Worm (Caenorhabditis elegans) whole organism, mixed stage, embryonic: ENCODE measurements around the gene Y53F4B.25.

ENCODE experiments used
- bed-3 ChIP-seq: fragments of 200-800 bp; sonication (Bioruptor generic); optimal IDR thresholded peaks from 3 replicates; lab custom pipeline; 2018; ENCODE audit warnings: mild to moderate bottlenecking, missing genetic modification characterization, moderate library complexity, missing compliant biosample characterization
- ceh-83 ChIP-seq: fragments of 200-800 bp; sonication (Bioruptor generic); optimal IDR thresholded peaks from 2 replicates; lab custom pipeline; 2018; ENCODE audit warnings: mild to moderate bottlenecking, missing genetic modification characterization, missing compliant biosample characterization
- elt-3 ChIP-seq: fragments of 150-350 bp; optimal IDR thresholded peaks from 2 replicates; lab custom pipeline; 2014; ENCODE audit warnings: missing biosample characterization, missing genetic modification characterization
- ham-2 ChIP-seq: fragments of 200-800 bp; sonication (Bioruptor generic); optimal IDR thresholded peaks from 2 replicates; lab custom pipeline; 2018; ENCODE audit warnings: mild to moderate bottlenecking, missing genetic modification characterization, missing compliant biosample characterization
- mep-1 ChIP-seq: fragments of 150-350 bp; optimal IDR thresholded peaks from 2 replicates; lab custom pipeline; 2017; ENCODE audit warnings: missing biosample characterization, missing genetic modification reagents, missing genetic modification characterization, inconsistent platforms
- nhr-2 ChIP-seq: fragments of 150-350 bp; optimal IDR thresholded peaks from 2 replicates; lab custom pipeline; 2014; ENCODE audit warnings: missing biosample characterization, missing genetic modification characterization
- nhr-237 ChIP-seq: fragments of 150-350 bp; optimal IDR thresholded peaks from 2 replicates; lab custom pipeline; 2014; ENCODE audit warnings: missing biosample characterization, missing genetic modification characterization
- nhr-28 ChIP-seq: fragments of 150-350 bp; optimal IDR thresholded peaks from 2 replicates; lab custom pipeline; 2014; ENCODE audit warnings: missing biosample characterization, missing genetic modification characterization
- nhr-76 ChIP-seq: sonication (generic microtip); optimal IDR thresholded peaks from 2 replicates; lab custom pipeline; 2017; ENCODE audit warnings: missing biosample characterization, missing genetic modification characterization
- snpc-4 ChIP-seq: fragments of 150-350 bp; optimal IDR thresholded peaks from 2 replicates; lab custom pipeline; 2014; ENCODE audit warnings: missing biosample characterization, missing genetic modification characterization
- unc-39 ChIP-seq: fragments of 150-350 bp; optimal IDR thresholded peaks from 2 replicates; lab custom pipeline; 2014; ENCODE audit warnings: missing biosample characterization, missing genetic modification characterization
- unc-62 ChIP-seq: fragments of 150-350 bp; optimal IDR thresholded peaks from 2 replicates; lab custom pipeline; 2014; ENCODE audit warnings: missing biosample characterization, missing genetic modification reagents, missing genetic modification characterization

- TF ChIP-seq unc-39 (tag; lab: Kevin White, UChicago) = no peak
- no peak for TF ChIP-seq bed-3 (GFP tag; lab: Kevin White, UChicago)
- no peak for TF ChIP-seq unc-62 (GFP tag; lab: Kevin White, UChicago)
- no peak for TF ChIP-seq elt-3
- TF ChIP-seq snpc-4 (tag; lab: Kevin White, UChicago) = no peak
- no peak for TF ChIP-seq mep-1 (tag; lab: Kevin White, UChicago)
- TF ChIP-seq ceh-83 = no peak
- no peak for TF ChIP-seq ham-2 (GFP tag; lab: Kevin White, UChicago)
- TF ChIP-seq nhr-2 = no peak
- no peak for TF ChIP-seq nhr-28 (tag; lab: Kevin White, UChicago)
- no peak for TF ChIP-seq nhr-237
- TF ChIP-seq nhr-76 (tag; lab: Kevin White, UChicago) = no peak
These were observed 7.7 kb downstream of the Y53F4B.25 start for ce11 chrII:15143729-15144128.
